ENCODE assay signal across 2 worm cellular contexts in genomic region chrV:12303453-12304077, ce11.
A peak's percentile ranks its signal among the peaks of the same experiment; 100 is the strongest.
TF ChIP-seq lines count a peak whose summit lies in the region.

No protein-coding gene starts in this region.

TF ChIP-seq in whole organism, L4 larva, 104 proteins besides CTCF, POLR2A, EP300 and RAD21 (continued from another document):
- TF ChIP-seq nhr-48 (tag; optimal IDR thresholded peaks at IDR 0.05; lab: Kevin White, UChicago) (peak; percentile 93), nhr-41 (GFP tag; IDR thresholded peaks at IDR 0.05; lab: Robert Waterston, UW) (peak; percentile 100), nhr-6 (tag; optimal IDR thresholded peaks at IDR 0.05; lab: Kevin White, UChicago) (peak; percentile 91), zfp-3 (GFP tag; conservative IDR thresholded peaks at IDR 0.05; lab: Robert Waterston, UW) (peak; percentile 94), ces-1 (GFP tag; optimal IDR thresholded peaks at IDR 0.05; lab: Kevin White, UChicago) (peak; percentile 55), skn-1 (tag; optimal IDR thresholded peaks at IDR 0.05; lab: Kevin White, UChicago) (no peak), nhr-77 (tag; optimal IDR thresholded peaks at IDR 0.05; lab: Kevin White, UChicago) (peak; percentile 75), F44E2.7 (GFP tag; IDR thresholded peaks at IDR 0.05; lab: Robert Waterston, UW) (peak; percentile 100), Y105C5A.15 (GFP tag; IDR thresholded peaks at IDR 0.05; lab: Robert Waterston, UW) (peak; percentile 100), zfp-2 (tag; optimal IDR thresholded peaks at IDR 0.05; lab: Kevin White, UChicago) (peak; percentile 80), lin-38 (GFP tag; IDR thresholded peaks at IDR 0.05; lab: Robert Waterston, UW) (peak; percentile 93), unc-39 (tag; optimal IDR thresholded peaks at IDR 0.05; lab: Kevin White, UChicago) (no peak), lin-13 (GFP tag; optimal IDR thresholded peaks at IDR 0.05; lab: Kevin White, UChicago) (peak; percentile 67), zag-1 (tag; optimal IDR thresholded peaks at IDR 0.05; lab: Kevin White, UChicago) (peak; percentile 26), mep-1 (tag; optimal IDR thresholded peaks at IDR 0.05; lab: Kevin White, UChicago) (peak; percentile 91), nhr-237 (tag; optimal IDR thresholded peaks at IDR 0.05; lab: Kevin White, UChicago) (no peak), D1046.2 (GFP tag; IDR thresholded peaks at IDR 0.05; lab: Robert Waterston, UW) (peak; percentile 97), ceh-20 (GFP tag; IDR thresholded peaks at IDR 0.05; lab: Robert Waterston, UW) (peak; percentile 97), spr-3 (GFP tag; optimal IDR thresholded peaks at IDR 0.05; lab: Kevin White, UChicago) (peak; percentile 97), nhr-11 (tag; optimal IDR thresholded peaks at IDR 0.05; lab: Kevin White, UChicago) (peak; percentile 47), hmg-1.1 (GFP tag; IDR thresholded peaks at IDR 0.05; lab: Robert Waterston, UW) (peak; percentile 98), daf-19 (GFP tag; conservative IDR thresholded peaks at IDR 0.05; lab: Robert Waterston, UW) (peak; percentile 100), cey-2 (tag; optimal IDR thresholded peaks at IDR 0.05; lab: Kevin White, UChicago; ENCODE audit: borderline replicate concordance, insufficient read depth) (peak; percentile 42), fkh-10 (GFP tag; optimal IDR thresholded peaks at IDR 0.05; lab: Kevin White, UChicago) (peak; percentile 60), Y75B8A.6 (GFP tag; IDR thresholded peaks at IDR 0.05; lab: Robert Waterston, UW) (peak; percentile 96), unc-130 (GFP tag; optimal IDR thresholded peaks at IDR 0.05; lab: Kevin White, UChicago) (peak; percentile 83), ama-1 (optimal IDR thresholded peaks at IDR 0.05; lab: Kevin White, UChicago) (peak; percentile 91), dmd-8 (GFP tag; IDR thresholded peaks at IDR 0.05; lab: Robert Waterston, UW) (peak; percentile 100), dpl-1 (GFP tag; optimal IDR thresholded peaks at IDR 0.05; lab: Kevin White, UChicago) (peak; percentile 63), zip-11 (GFP tag; IDR thresholded peaks at IDR 0.05; lab: Robert Waterston, UW) (peak; percentile 94), unc-62 (GFP tag; optimal IDR thresholded peaks at IDR 0.05 in 1 of 2; lab: Kevin White, UChicago) (peak in 1 of 2 experiments; percentile 86), unc-62 (tag; optimal IDR thresholded peaks at IDR 0.05; lab: Kevin White, UChicago) (no peak), dmd-9 (GFP tag; IDR thresholded peaks at IDR 0.05; lab: Robert Waterston, UW) (peak; percentile 96), ztf-7 (tag; optimal IDR thresholded peaks at IDR 0.05; lab: Kevin White, UChicago) (peak; percentile 70), nhr-111 (GFP tag; optimal IDR thresholded peaks at IDR 0.05; lab: Kevin White, UChicago) (peak; percentile 100), lsy-2 (tag; optimal IDR thresholded peaks at IDR 0.05; lab: Kevin White, UChicago) (peak; percentile 58 to 86), hlh-30 (tag; optimal IDR thresholded peaks at IDR 0.05; lab: Kevin White, UChicago; ENCODE audit: insufficient read depth) (peak; percentile 88), ZK546.5 (tag; optimal IDR thresholded peaks at IDR 0.05; lab: Kevin White, UChicago) (peak in 1 of 2 experiments; percentile 23), hlh-11 (tag; optimal IDR thresholded peaks at IDR 0.05; lab: Kevin White, UChicago) (peak; percentile 82), ceh-82 (tag; optimal IDR thresholded peaks at IDR 0.05; lab: Kevin White, UChicago) (no peak), nhr-76 (tag; optimal IDR thresholded peaks at IDR 0.05; lab: Kevin White, UChicago) (no peak), egl-27 (tag; optimal IDR thresholded peaks at IDR 0.05; lab: Kevin White, UChicago) (peak; percentile 38), lin-29 (GFP tag; IDR thresholded peaks at IDR 0.05; lab: Robert Waterston, UW) (peak; percentile 94), madf-9 (GFP tag; conservative IDR thresholded peaks at IDR 0.05; lab: Robert Waterston, UW) (peak; percentile 95), nhr-28 (tag; optimal IDR thresholded peaks at IDR 0.05; lab: Kevin White, UChicago) (no peak), dve-1 (tag; optimal IDR thresholded peaks at IDR 0.05; lab: Kevin White, UChicago; ENCODE audit: insufficient read depth) (peak; percentile 89), ceh-28 (tag; optimal IDR thresholded peaks at IDR 0.05; lab: Kevin White, UChicago) (no peak)

TF ChIP-seq in whole organism, late embryonic, 69 proteins besides CTCF, POLR2A, EP300 and RAD21 (continued from another document):
- TF ChIP-seq dve-1 (tag; optimal IDR thresholded peaks at IDR 0.05; lab: Kevin White, UChicago) (peak; percentile 99), ets-4 (tag; optimal IDR thresholded peaks at IDR 0.05; lab: Kevin White, UChicago) (peak; percentile 98), sox-2 (GFP tag; IDR thresholded peaks at IDR 0.05; lab: Robert Waterston, UW) (peak; percentile 98), fkh-6 (tag; optimal IDR thresholded peaks at IDR 0.05; lab: Kevin White, UChicago) (peak; percentile 99), unc-3 (GFP tag; conservative IDR thresholded peaks at IDR 0.05; lab: Robert Waterston, UW) (peak; percentile 100), unc-3 (tag; optimal IDR thresholded peaks at IDR 0.05; lab: Kevin White, UChicago) (peak; percentile 100), pros-1 (tag; optimal IDR thresholded peaks at IDR 0.05; lab: Kevin White, UChicago) (peak; percentile 99)
TF ChIP-seq in whole organism, late embryonic: peak in this region for 67.
